Worm (Caenorhabditis elegans) whole organism, early embryonic: Measurements from ENCODE around the gene unc-52.

Source experiments
- B0310.2 ChIP-seq: sonication (generic microtip); optimal IDR thresholded peaks from 2 replicates; lab custom pipeline; 2016; ENCODE audit warnings: mild to moderate bottlenecking, missing genetic modification characterization, missing compliant biosample characterization
- F13C5.2 ChIP-seq: sonication (generic microtip); optimal IDR thresholded peaks from 2 replicates; lab custom pipeline; 2017; ENCODE audit warnings: mild to moderate bottlenecking, missing genetic modification characterization, inconsistent platforms, missing compliant biosample characterization
- aly-1 ChIP-seq: sonication (generic microtip); optimal IDR thresholded peaks from 2 replicates; lab custom pipeline; 2016; ENCODE audit warnings: missing genetic modification characterization, missing compliant biosample characterization
- ama-1 ChIP-seq: fragments of 150-350 bp; optimal IDR thresholded peaks from 2 replicates; lab custom pipeline; 2014
- ceh-13 ChIP-seq: fragments of 200-800 bp; sonication (Bioruptor generic); optimal IDR thresholded peaks from 2 replicates; lab custom pipeline; 2018; ENCODE audit warnings: mild to moderate bottlenecking, missing genetic modification characterization, missing compliant biosample characterization
- ceh-36 ChIP-seq: sonication (generic microtip); optimal IDR thresholded peaks from 2 replicates; lab custom pipeline; 2016; ENCODE audit warnings: missing genetic modification characterization, inconsistent platforms, missing compliant biosample characterization
- ets-7 ChIP-seq: sonication (generic microtip); optimal IDR thresholded peaks from 2 replicates; lab custom pipeline; 2016; ENCODE audit warnings: missing genotype, missing genetic modification characterization, missing compliant biosample characterization
- flt-1 ChIP-seq: fragments of 200-800 bp; sonication (Bioruptor generic); IDR thresholded peaks from 2 replicates; pipeline ENCODE4 v1.3.6; 2022; ENCODE audit warnings: missing genetic modification characterization, missing compliant biosample characterization
- hmbx-1 ChIP-seq: sonication (generic microtip); optimal IDR thresholded peaks from 2 replicates; lab custom pipeline; 2016; ENCODE audit warnings: mild to moderate bottlenecking, missing genetic modification characterization, missing compliant biosample characterization
- hmg-4 ChIP-seq: fragments of 200-800 bp; sonication (Bioruptor generic); optimal IDR thresholded peaks from 2 replicates; lab custom pipeline; 2018; ENCODE audit warnings: mild to moderate bottlenecking, missing genetic modification characterization, missing compliant biosample characterization
- hnd-1 ChIP-seq: sonication (generic microtip); optimal IDR thresholded peaks from 2 replicates; lab custom pipeline; 2016; ENCODE audit warnings: missing genetic modification characterization, missing compliant biosample characterization
- pes-1 ChIP-seq: fragments of 200-800 bp; sonication (Bioruptor generic); IDR thresholded peaks from 2 replicates; pipeline ENCODE4 v1.3.6; 2022; ENCODE audit warnings: missing genetic modification reagents, missing genetic modification characterization, missing compliant biosample characterization
- scrt-1 ChIP-seq: fragments of 200-800 bp; sonication (Bioruptor generic); IDR thresholded peaks from 2 replicates; pipeline ENCODE4 v1.3.6; 2022; ENCODE audit warnings: missing genetic modification characterization, missing compliant biosample characterization
- sea-1 ChIP-seq: fragments of 200-800 bp; sonication (Bioruptor generic); conservative IDR thresholded peaks from 2 replicates; pipeline ENCODE4 v1.3.6; 2022; ENCODE audit warnings: missing genetic modification characterization, missing compliant biosample characterization
- tbx-11 ChIP-seq: fragments of 200-800 bp; sonication (Bioruptor generic); IDR thresholded peaks from 2 replicates; pipeline ENCODE4 v1.3.6; 2022; ENCODE audit warnings: missing genetic modification characterization, missing compliant biosample characterization
- tbx-37 ChIP-seq: fragments of 200-800 bp; sonication (Bioruptor generic); conservative IDR thresholded peaks from 2 replicates; pipeline ENCODE4 v1.3.6; 2022; ENCODE audit warnings: missing genetic modification reagents, missing genetic modification characterization, missing compliant biosample characterization
- tra-4 ChIP-seq: sonication (generic microtip); optimal IDR thresholded peaks from 2 replicates; lab custom pipeline; 2017; ENCODE audit warnings: missing genetic modification characterization, missing compliant biosample characterization

Gene unc-52

ce11 chrII:14703232-14703926 lies 19.1 kb upstream of the unc-52 start:
- TF ChIP-seq tbx-37 (GFP tag; lab: Robert Waterston, UW) (no peak), ceh-13 (GFP tag; lab: Kevin White, UChicago) (no peak), scrt-1 (no peak), hnd-1 (tag; lab: Kevin White, UChicago) (no peak), ets-7 (tag; lab: Kevin White, UChicago) (no peak), sea-1 (GFP tag; lab: Robert Waterston, UW) (no peak), aly-1 (tag; lab: Kevin White, UChicago) (no peak), ceh-36 (tag; lab: Kevin White, UChicago) (no peak), tra-4 (tag; lab: Kevin White, UChicago) (no peak), F13C5.2 (no peak), B0310.2 (tag; lab: Kevin White, UChicago) (no peak), hmbx-1 (tag; lab: Kevin White, UChicago) (no peak), tbx-11 (GFP tag; lab: Robert Waterston, UW) (no peak), flt-1 (GFP tag; lab: Robert Waterston, UW) (no peak), hmg-4 (GFP tag; lab: Kevin White, UChicago) (no peak), ama-1 (no peak), pes-1 (GFP tag; lab: Robert Waterston, UW) (no peak)

ce11 chrII:14701581-14701980 lies 17.3 kb upstream of the unc-52 start:
- TF ChIP-seq hmg-4 (GFP tag; lab: Kevin White, UChicago) (no peak), tra-4 (tag; lab: Kevin White, UChicago) (no peak), F13C5.2 (no peak), tbx-37 (GFP tag; lab: Robert Waterston, UW) (no peak), tbx-11 (GFP tag; lab: Robert Waterston, UW) (no peak), flt-1 (GFP tag; lab: Robert Waterston, UW) (no peak), ceh-13 (GFP tag; lab: Kevin White, UChicago) (no peak), ama-1 (no peak), pes-1 (GFP tag; lab: Robert Waterston, UW) (no peak), hnd-1 (tag; lab: Kevin White, UChicago) (no peak), scrt-1 (no peak)

DNA sequence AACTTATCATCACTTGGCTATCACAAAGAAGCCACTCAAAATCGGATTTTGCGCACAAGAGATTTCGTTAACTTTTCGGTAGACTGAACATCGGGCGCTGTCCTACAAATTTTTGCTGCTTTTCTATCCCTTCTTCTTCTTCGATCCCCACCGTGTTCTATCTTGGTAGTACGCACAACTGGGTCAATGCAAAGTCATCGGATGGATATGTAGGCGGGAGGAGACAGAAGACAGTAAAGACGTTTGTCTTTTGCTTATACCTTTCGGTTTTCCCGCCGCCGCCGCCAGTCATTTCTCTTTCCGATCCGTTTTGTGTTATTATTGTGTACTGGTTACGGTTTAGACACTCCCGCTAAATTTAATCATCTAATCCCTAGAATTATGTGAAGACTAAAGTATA lies 15.8 kb upstream of the unc-52 start:
- TF ChIP-seq pes-1 (GFP tag; lab: Robert Waterston, UW) (no peak), ceh-13 (GFP tag; lab: Kevin White, UChicago) (no peak), flt-1 (GFP tag; lab: Robert Waterston, UW) (no peak), hmg-4 (GFP tag; lab: Kevin White, UChicago) (no peak), tbx-11 (GFP tag; lab: Robert Waterston, UW) (no peak), scrt-1 (no peak), ets-7 (tag; lab: Kevin White, UChicago) (no peak), hmbx-1 (tag; lab: Kevin White, UChicago) (no peak), sea-1 (GFP tag; lab: Robert Waterston, UW) (no peak)

DNA sequence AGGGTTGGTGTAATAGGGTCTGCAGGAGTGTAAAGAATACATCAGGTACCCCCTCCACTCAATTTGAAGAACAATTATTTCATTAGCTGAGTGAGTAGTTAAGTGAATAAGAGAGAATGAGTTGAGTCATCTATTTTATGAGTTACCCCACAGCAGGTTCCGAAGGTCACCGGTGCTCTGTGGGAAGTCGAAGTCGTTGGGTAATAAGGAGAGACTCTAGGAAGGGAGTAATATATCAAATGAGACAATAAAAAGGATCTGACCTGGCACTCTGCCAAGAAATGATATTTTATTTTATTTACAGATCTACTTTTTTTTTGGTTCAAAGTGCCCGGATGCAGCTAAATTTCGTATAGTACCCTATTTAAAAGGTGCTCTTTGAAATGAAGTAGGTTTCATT lies 13.8 kb upstream of the unc-52 start, which contains the start of gene C09F9.1:
Gene C09F9.1, plus strand, starts transcription at position 301 of the 400 bp plus-strand sequence.
- TF ChIP-seq tra-4 (tag; lab: Kevin White, UChicago), result no peak
- no peak for TF ChIP-seq sea-1 (GFP tag; lab: Robert Waterston, UW)
- TF ChIP-seq tbx-37 (GFP tag; lab: Robert Waterston, UW), result no peak
- no peak for TF ChIP-seq F13C5.2
- no peak for TF ChIP-seq ets-7 (tag; lab: Kevin White, UChicago)
- no peak for TF ChIP-seq hmbx-1 (tag; lab: Kevin White, UChicago)
- no peak for TF ChIP-seq pes-1 (GFP tag; lab: Robert Waterston, UW)
- no peak for TF ChIP-seq scrt-1
- no peak for TF ChIP-seq hnd-1 (tag; lab: Kevin White, UChicago)
- TF ChIP-seq ceh-36 (tag; lab: Kevin White, UChicago), result no peak
- no peak for TF ChIP-seq flt-1 (GFP tag; lab: Robert Waterston, UW)
- TF ChIP-seq hmg-4 (GFP tag; lab: Kevin White, UChicago), result no peak
- no peak for TF ChIP-seq tbx-11 (GFP tag; lab: Robert Waterston, UW)
- no peak for TF ChIP-seq ama-1
- TF ChIP-seq ceh-13 (GFP tag; lab: Kevin White, UChicago), result no peak

- TF ChIP-seq flt-1 (GFP tag; lab: Robert Waterston, UW), result no peak
- TF ChIP-seq aly-1 (tag; lab: Kevin White, UChicago), result no peak
- TF ChIP-seq scrt-1, result no peak
- TF ChIP-seq tbx-11 (GFP tag; lab: Robert Waterston, UW), result no peak
Measured at ce11 chrII:14695201-14695600, 10.9 kb upstream of the unc-52 start, which contains the start of gene K02B7.3. Gene K02B7.3 (minus strand): TSS chrII:14695301.

ce11 chrII:14683646-14684045 lies 610 bp downstream of the unc-52 start:
- no peak for TF ChIP-seq sea-1 (GFP tag; lab: Robert Waterston, UW)
- TF ChIP-seq aly-1 (tag; lab: Kevin White, UChicago), result no peak
- TF ChIP-seq pes-1 (GFP tag; lab: Robert Waterston, UW), result no peak
- TF ChIP-seq ceh-13 (GFP tag; lab: Kevin White, UChicago), result no peak
- TF ChIP-seq ets-7 (tag; lab: Kevin White, UChicago), result no peak
- no peak for TF ChIP-seq scrt-1
- no peak for TF ChIP-seq hnd-1 (tag; lab: Kevin White, UChicago)
- TF ChIP-seq tra-4 (tag; lab: Kevin White, UChicago), result no peak

ce11 chrII:14678157-14678556 lies 6.1 kb downstream of the unc-52 start, which contains the start of gene hhat-1:
Gene hhat-1 (plus strand): TSS chrII:14678457.
- TF ChIP-seq flt-1 (GFP tag; lab: Robert Waterston, UW) (no peak), hmbx-1 (tag; lab: Kevin White, UChicago) (no peak), pes-1 (GFP tag; lab: Robert Waterston, UW) (no peak), scrt-1 (no peak), aly-1 (tag; lab: Kevin White, UChicago) (no peak), ets-7 (tag; lab: Kevin White, UChicago) (no peak), tbx-37 (GFP tag; lab: Robert Waterston, UW) (no peak), B0310.2 (tag; lab: Kevin White, UChicago) (no peak), hnd-1 (tag; lab: Kevin White, UChicago) (no peak), ama-1 (no peak), ceh-36 (tag; lab: Kevin White, UChicago) (no peak), hmg-4 (GFP tag; lab: Kevin White, UChicago) (no peak), ceh-13 (GFP tag; lab: Kevin White, UChicago) (no peak), tra-4 (tag; lab: Kevin White, UChicago) (no peak), F13C5.2 (no peak), tbx-11 (GFP tag; lab: Robert Waterston, UW) (no peak), sea-1 (GFP tag; lab: Robert Waterston, UW) (no peak)
